Fruit fly (Drosophila melanogaster): ENCODE data around the gene Tmtc2.

Tmtc2 gene

dm6 chr2L:893171-893570 lies 29.4 kb upstream of the Tmtc2 start:
- peak; percentile 38 for TF ChIP-seq svp (GFP tag)
- no peak for TF ChIP-seq Sox15 (GFP tag; optimal IDR thresholded peaks at IDR 0.05)

- TF ChIP-seq fd85E (GFP tag; optimal IDR thresholded peaks at IDR 0.05) (no peak), CG1621 (tag; optimal IDR thresholded peaks at IDR 0.05) (no peak), esn (GFP tag; optimal IDR thresholded peaks at IDR 0.05) (peak; percentile 56), Gug (GFP tag; IDR thresholded peaks at IDR 0.05) (no peak), pdm3 (GFP tag; optimal IDR thresholded peaks at IDR 0.05) (peak; percentile 34), spab (GFP tag; optimal IDR thresholded peaks at IDR 0.05) (no peak), cyc (GFP tag; optimal IDR thresholded peaks at IDR 0.05) (no peak), Sox14 (GFP tag; optimal IDR thresholded peaks at IDR 0.05) (no peak), CG31627 (GFP tag; optimal IDR thresholded peaks at IDR 0.05) (peak; percentile 22), OdsH (GFP tag; optimal IDR thresholded peaks at IDR 0.05) (peak; percentile 26), eg (GFP tag; IDR thresholded peaks at IDR 0.05) (0 out of 3 replicates have a peak, but pooled peaks have one; percentile 23), CG9139 (GFP tag; optimal IDR thresholded peaks at IDR 0.05) (no peak), Smox (GFP tag; optimal IDR thresholded peaks at IDR 0.05) (no peak), CG3919 (GFP tag; optimal IDR thresholded peaks at IDR 0.05) (no peak), lz (GFP tag; optimal IDR thresholded peaks at IDR 0.05) (peak; percentile 4), svp (GFP tag) (peak; percentile 73), Ets96B (tag; optimal IDR thresholded peaks at IDR 0.05) (no peak), Sox102F (GFP tag; optimal IDR thresholded peaks at IDR 0.05) (peak; percentile 12), CG8119 (GFP tag; IDR thresholded peaks at IDR 0.05) (no peak), Lpt (GFP tag; optimal IDR thresholded peaks at IDR 0.05) (no peak), CG32006 (GFP tag; optimal IDR thresholded peaks at IDR 0.05) (no peak), Hr4 (GFP tag; optimal IDR thresholded peaks at IDR 0.05) (no peak), CG10631 (GFP tag; optimal IDR thresholded peaks at IDR 0.05) (no peak), fkh (GFP tag; optimal IDR thresholded peaks at IDR 0.05) (no peak), Hr39 (GFP tag; optimal IDR thresholded peaks at IDR 0.05) (peak; percentile 21), net (GFP tag; optimal IDR thresholded peaks at IDR 0.05) (no peak), Met (GFP tag; optimal IDR thresholded peaks at IDR 0.05) (peak; percentile 34), CG11294 (GFP tag; IDR thresholded peaks at IDR 0.05) (no peak)
These were observed 27.1 kb upstream of the Tmtc2 start for dm6 chr2L:895448-895847.

DNA sequence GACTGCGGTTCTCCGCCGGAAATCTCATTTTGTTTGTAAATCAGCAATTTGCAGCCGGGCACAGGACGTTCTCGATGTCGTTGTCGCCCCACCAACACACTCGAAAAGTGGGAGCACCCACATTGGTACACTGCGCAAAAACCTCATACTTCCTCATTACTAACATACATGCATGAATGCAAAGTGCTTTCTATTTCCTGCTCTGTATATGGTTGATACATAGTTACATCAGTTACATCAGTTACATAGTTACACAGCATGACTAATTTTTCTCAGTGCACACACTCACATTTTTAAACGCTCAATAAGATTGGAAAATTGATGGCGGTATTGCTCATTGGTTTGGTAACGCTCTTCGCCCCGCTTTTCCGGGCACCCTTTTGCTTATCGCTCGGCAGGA lies 25.5 kb upstream of the Tmtc2 start:
- TF ChIP-seq cyc (GFP tag; optimal IDR thresholded peaks at IDR 0.05): no peak
- TF ChIP-seq CG7368 (GFP tag; optimal IDR thresholded peaks at IDR 0.05): no peak
- TF ChIP-seq CG1621 (tag; optimal IDR thresholded peaks at IDR 0.05): no peak
- TF ChIP-seq CG10631 (GFP tag; optimal IDR thresholded peaks at IDR 0.05): no peak
- TF ChIP-seq Sox15 (GFP tag; optimal IDR thresholded peaks at IDR 0.05): no peak
- peak; percentile 24 for TF ChIP-seq svp (GFP tag)

- TF ChIP-seq Sox15 (GFP tag; optimal IDR thresholded peaks at IDR 0.05): no peak
- TF ChIP-seq Ets96B (tag; optimal IDR thresholded peaks at IDR 0.05): no peak
- TF ChIP-seq svp (GFP tag): peak; percentile 97
- TF ChIP-seq CG6854 (GFP tag; optimal IDR thresholded peaks at IDR 0.05): no peak
- TF ChIP-seq CG8119 (GFP tag; IDR thresholded peaks at IDR 0.05): no peak
- peak; percentile 16 for TF ChIP-seq vri (GFP tag; optimal IDR thresholded peaks at IDR 0.05)
- TF ChIP-seq CG11294 (GFP tag; IDR thresholded peaks at IDR 0.05): no peak
- no peak for TF ChIP-seq Blimp-1 (GFP tag; optimal IDR thresholded peaks at IDR 0.05)
- TF ChIP-seq CG7368 (GFP tag; optimal IDR thresholded peaks at IDR 0.05): no peak
- no peak for TF ChIP-seq CG8632 (GFP tag; optimal IDR thresholded peaks at IDR 0.05)
- TF ChIP-seq eg (GFP tag; IDR thresholded peaks at IDR 0.05): no peak
- no peak for TF ChIP-seq CG10669 (GFP tag; optimal IDR thresholded peaks at IDR 0.05)
- TF ChIP-seq Hr38 (GFP tag; optimal IDR thresholded peaks at IDR 0.05): no peak
These were observed 24.3 kb upstream of the Tmtc2 start, which contains the start of gene Lsp1beta for dm6 chr2L:898316-898715. Gene Lsp1beta (plus strand): TSS chr2L:898500.

Measured in whole organism, prepupa.